Worm (Caenorhabditis elegans) whole organism, L4 larva: ENCODE results near the gene F40F12.9.

ENCODE experiments used
- D1046.2 ChIP-seq: fragments of 200-800 bp; sonication (Bioruptor generic); IDR thresholded peaks from 2 replicates; pipeline ENCODE4 v1.3.6; 2022; ENCODE audit warnings: missing genetic modification characterization, missing compliant biosample characterization
- F37D6.2 ChIP-seq: sonication (generic microtip); optimal IDR thresholded peaks from 2 replicates; lab custom pipeline; 2016; ENCODE audit warnings: mild to moderate bottlenecking, missing genetic modification characterization, missing compliant biosample characterization
- T20F7.1 ChIP-seq: fragments of 200-800 bp; sonication (Bioruptor generic); optimal IDR thresholded peaks from 2 replicates; lab custom pipeline; 2018; ENCODE audit warnings: mild to moderate bottlenecking, missing genetic modification characterization, missing compliant biosample characterization
- Y105C5A.15 ChIP-seq: fragments of 200-800 bp; sonication (Bioruptor generic); IDR thresholded peaks from 2 replicates; pipeline ENCODE4 v1.3.6; 2022; ENCODE audit warnings: missing genetic modification characterization, missing compliant biosample characterization
- Y48G9A.11 ChIP-seq: fragments of 200-800 bp; sonication (Bioruptor generic); IDR thresholded peaks from 2 replicates; pipeline ENCODE4 v1.3.6; 2022; ENCODE audit warnings: missing genetic modification reagents, missing genetic modification characterization, missing compliant biosample characterization
- Y75B8A.6 ChIP-seq: fragments of 200-800 bp; sonication (Bioruptor generic); IDR thresholded peaks from 2 replicates; pipeline ENCODE4 v1.3.6; 2022; ENCODE audit warnings: missing genetic modification reagents, missing genetic modification characterization, missing compliant biosample characterization
- ZK337.2 ChIP-seq: fragments of 200-800 bp; sonication (Bioruptor generic); IDR thresholded peaks from 2 replicates; pipeline ENCODE4 v1.3.6; 2022; ENCODE audit warnings: missing genetic modification reagents, missing genetic modification characterization, missing compliant biosample characterization
- ZK546.5 ChIP-seq, 2 experiments: sonication (generic microtip); optimal IDR thresholded peaks; 2 replicates each; lab custom pipeline; 2017; ENCODE audit warnings: missing biosample characterization in 2 of 2, missing genetic modification characterization in 2 of 2
- aha-1 ChIP-seq: fragments of 150-350 bp; peaks from one replicate; lab custom pipeline; 2014; ENCODE audit warnings: missing biosample characterization, missing genetic modification characterization
- arid-1 ChIP-seq: fragments of 200-800 bp; sonication (Bioruptor generic); conservative IDR thresholded peaks from 2 replicates; pipeline ENCODE4 v1.3.6; 2022; ENCODE audit warnings: missing genetic modification reagents, missing genetic modification characterization, missing compliant biosample characterization
- attf-4 ChIP-seq: sonication (generic microtip); optimal IDR thresholded peaks from 3 replicates; lab custom pipeline; 2017; ENCODE audit warnings: missing biosample characterization, missing genetic modification characterization
- ceh-28 ChIP-seq: fragments of 150-350 bp; optimal IDR thresholded peaks from 2 replicates; lab custom pipeline; 2014; ENCODE audit warnings: missing biosample characterization, missing genetic modification reagents, missing genetic modification characterization
- ceh-82 ChIP-seq: sonication (generic microtip); optimal IDR thresholded peaks from 2 replicates; lab custom pipeline; 2017; ENCODE audit warnings: missing biosample characterization, missing genetic modification characterization
- cey-2 ChIP-seq: sonication (generic microtip); optimal IDR thresholded peaks from 3 replicates; lab custom pipeline; 2017; ENCODE audit warnings: missing genetic modification characterization, mild to moderate bottlenecking, missing compliant biosample characterization, antibody characterized with exemption, borderline replicate concordance; ENCODE audit not compliant: insufficient read depth
- daf-12 ChIP-seq: fragments of 150-350 bp; optimal IDR thresholded peaks from 2 replicates; lab custom pipeline; 2014; ENCODE audit warnings: missing biosample characterization, missing genetic modification reagents, missing genetic modification characterization
- daf-8 ChIP-seq: fragments of 200-800 bp; sonication (Bioruptor generic); IDR thresholded peaks from 2 replicates; pipeline ENCODE4 v1.3.6; 2022; ENCODE audit warnings: missing genetic modification characterization, missing compliant biosample characterization
- dmd-6 ChIP-seq: fragments of 200-800 bp; sonication (Bioruptor generic); IDR thresholded peaks from 2 replicates; pipeline ENCODE4 v1.3.6; 2022; ENCODE audit warnings: missing genetic modification reagents, missing genetic modification characterization, missing compliant biosample characterization
- duxl-1 ChIP-seq: sonication (generic microtip); optimal IDR thresholded peaks from 2 replicates; lab custom pipeline; 2016; ENCODE audit warnings: mild to moderate bottlenecking, missing genetic modification characterization, moderate library complexity, missing compliant biosample characterization; ENCODE audit not compliant: poor library complexity
- dve-1 ChIP-seq: sonication (generic microtip); optimal IDR thresholded peaks from 2 replicates; lab custom pipeline; 2017; ENCODE audit warnings: antibody characterized with exemption, mild to moderate bottlenecking, missing genetic modification characterization, missing compliant biosample characterization; ENCODE audit not compliant: insufficient read depth
- hlh-30 ChIP-seq: sonication (generic microtip); optimal IDR thresholded peaks from 2 replicates; lab custom pipeline; 2017; ENCODE audit warnings: antibody characterized with exemption, mild to moderate bottlenecking, missing genetic modification characterization, missing compliant biosample characterization; ENCODE audit not compliant: insufficient read depth
- lim-7 ChIP-seq: fragments of 200-800 bp; sonication (Bioruptor generic); IDR thresholded peaks from 2 replicates; pipeline ENCODE4 v1.3.6; 2022; ENCODE audit warnings: missing genetic modification characterization, missing compliant biosample characterization
- lin-13 ChIP-seq: fragments of 150-350 bp; optimal IDR thresholded peaks from 2 replicates; lab custom pipeline; 2014; ENCODE audit warnings: missing biosample characterization, missing genetic modification reagents, missing genetic modification characterization
- madf-5 ChIP-seq, 2 experiments: fragments of 200-800 bp; sonication (Bioruptor generic); IDR thresholded peaks; 2 replicates each; pipeline ENCODE4 v1.3.6; 2022; ENCODE audit warnings: missing compliant biosample characterization in 2 of 2, missing genetic modification characterization in 2 of 2
- madf-9 ChIP-seq: fragments of 200-800 bp; sonication (Bioruptor generic); conservative IDR thresholded peaks from 2 replicates; pipeline ENCODE4 v1.3.6; 2022; ENCODE audit warnings: missing genetic modification reagents, missing genetic modification characterization, missing compliant biosample characterization
- mdl-1 ChIP-seq, 2 experiments: fragments of 150-350 bp in 1 of 2; sonication (generic microtip) in 1 of 2; optimal IDR thresholded peaks; 2 replicates each; lab custom pipeline; 2014 to 2017; ENCODE audit warnings: missing biosample characterization in 2 of 2, missing genetic modification characterization in 2 of 2
- mdt-29 ChIP-seq: fragments of 200-800 bp; sonication (Bioruptor generic); IDR thresholded peaks from 2 replicates; pipeline ENCODE4 v1.3.6; 2022; ENCODE audit warnings: missing genetic modification reagents, missing genetic modification characterization, missing compliant biosample characterization
- mep-1 ChIP-seq: fragments of 150-350 bp; sonication (generic microtip); optimal IDR thresholded peaks from 3 replicates; lab custom pipeline; 2014; ENCODE audit warnings: missing biosample characterization, missing genetic modification characterization
- mxl-2 ChIP-seq: fragments of 200-800 bp; sonication (Bioruptor generic); conservative IDR thresholded peaks from 2 replicates; pipeline ENCODE4 v1.3.6; 2022; ENCODE audit warnings: missing genetic modification reagents, missing genetic modification characterization, missing compliant biosample characterization
- nhr-102 ChIP-seq: sonication (generic microtip); optimal IDR thresholded peaks from 2 replicates; lab custom pipeline; 2016; ENCODE audit warnings: mild to moderate bottlenecking, missing genetic modification characterization, moderate library complexity, missing compliant biosample characterization
- nhr-11 ChIP-seq: fragments of 150-350 bp; optimal IDR thresholded peaks from 2 replicates; lab custom pipeline; 2014; ENCODE audit warnings: missing biosample characterization, missing genetic modification characterization
- nhr-111 ChIP-seq: fragments of 200-800 bp; sonication (Bioruptor generic); optimal IDR thresholded peaks from 2 replicates; lab custom pipeline; 2018; ENCODE audit warnings: mild to moderate bottlenecking, missing genetic modification characterization, missing compliant biosample characterization
- nhr-25 ChIP-seq: sonication (generic microtip); optimal IDR thresholded peaks from 2 replicates; lab custom pipeline; 2017; ENCODE audit warnings: missing genetic modification characterization, mild to moderate bottlenecking, missing compliant biosample characterization, antibody characterized with exemption, moderate library complexity, borderline replicate concordance; ENCODE audit not compliant: insufficient read depth
- nhr-41 ChIP-seq: fragments of 200-800 bp; sonication (Bioruptor generic); IDR thresholded peaks from 2 replicates; pipeline ENCODE4 v1.3.6; 2022; ENCODE audit warnings: missing genetic modification reagents, missing genetic modification characterization, missing compliant biosample characterization
- nhr-48 ChIP-seq: sonication (generic microtip); optimal IDR thresholded peaks from 2 replicates; lab custom pipeline; 2016; ENCODE audit warnings: mild to moderate bottlenecking, missing genetic modification characterization, missing compliant biosample characterization
- nhr-76 ChIP-seq: fragments of 150-350 bp; optimal IDR thresholded peaks from 2 replicates; lab custom pipeline; 2014; ENCODE audit warnings: missing biosample characterization, missing genetic modification characterization
- pha-4 ChIP-seq, 2 experiments: fragments of 150-350 bp in 1 of 2; fragments of 200-800 bp in 1 of 2; sonication (Bioruptor generic) in 1 of 2; IDR thresholded peaks in 1 of 2; optimal IDR thresholded peaks in 1 of 2; 2 replicates each; pipeline versions ENCODE4 v1.3.6 to Lab custom; 2014 to 2022; ENCODE audit warnings: missing genetic modification characterization in 2 of 2, missing genetic modification reagents in 2 of 2, missing biosample characterization in 1 of 2, missing compliant biosample characterization in 1 of 2
- php-3 ChIP-seq: fragments of 200-800 bp; sonication (Bioruptor generic); IDR thresholded peaks from 2 replicates; pipeline ENCODE4 v1.3.6; 2022; ENCODE audit warnings: missing genetic modification reagents, missing genetic modification characterization, missing compliant biosample characterization
- pqm-1 ChIP-seq: sonication (generic microtip); optimal IDR thresholded peaks from 2 replicates; lab custom pipeline; 2017; ENCODE audit warnings: missing biosample characterization, missing genetic modification characterization
- spr-1 ChIP-seq: sonication (generic microtip); optimal IDR thresholded peaks from 2 replicates; lab custom pipeline; 2016; ENCODE audit warnings: mild to moderate bottlenecking, missing genetic modification characterization, missing compliant biosample characterization
- tra-1 ChIP-seq: fragments of 200-800 bp; sonication (Bioruptor generic); IDR thresholded peaks from 2 replicates; pipeline ENCODE4 v1.3.6; 2022; ENCODE audit warnings: missing genetic modification reagents, missing genetic modification characterization, missing compliant biosample characterization
- vab-7 ChIP-seq: fragments of 200-800 bp; sonication (Bioruptor generic); IDR thresholded peaks from 2 replicates; pipeline ENCODE4 v1.3.6; 2022; ENCODE audit warnings: missing genetic modification reagents, missing genetic modification characterization, missing compliant biosample characterization
- zfp-2 ChIP-seq: sonication (generic microtip); optimal IDR thresholded peaks from 2 replicates; lab custom pipeline; 2016; ENCODE audit warnings: mild to moderate bottlenecking, missing genetic modification characterization, missing compliant biosample characterization
- zip-11 ChIP-seq: fragments of 200-800 bp; sonication (Bioruptor generic); IDR thresholded peaks from 2 replicates; pipeline ENCODE4 v1.3.6; 2022; ENCODE audit warnings: missing genetic modification characterization, missing compliant biosample characterization
- zip-2 ChIP-seq: fragments of 150-350 bp; optimal IDR thresholded peaks from 2 replicates; lab custom pipeline; 2014; ENCODE audit warnings: missing biosample characterization, missing genetic modification characterization

Gene F40F12.9

DNA sequence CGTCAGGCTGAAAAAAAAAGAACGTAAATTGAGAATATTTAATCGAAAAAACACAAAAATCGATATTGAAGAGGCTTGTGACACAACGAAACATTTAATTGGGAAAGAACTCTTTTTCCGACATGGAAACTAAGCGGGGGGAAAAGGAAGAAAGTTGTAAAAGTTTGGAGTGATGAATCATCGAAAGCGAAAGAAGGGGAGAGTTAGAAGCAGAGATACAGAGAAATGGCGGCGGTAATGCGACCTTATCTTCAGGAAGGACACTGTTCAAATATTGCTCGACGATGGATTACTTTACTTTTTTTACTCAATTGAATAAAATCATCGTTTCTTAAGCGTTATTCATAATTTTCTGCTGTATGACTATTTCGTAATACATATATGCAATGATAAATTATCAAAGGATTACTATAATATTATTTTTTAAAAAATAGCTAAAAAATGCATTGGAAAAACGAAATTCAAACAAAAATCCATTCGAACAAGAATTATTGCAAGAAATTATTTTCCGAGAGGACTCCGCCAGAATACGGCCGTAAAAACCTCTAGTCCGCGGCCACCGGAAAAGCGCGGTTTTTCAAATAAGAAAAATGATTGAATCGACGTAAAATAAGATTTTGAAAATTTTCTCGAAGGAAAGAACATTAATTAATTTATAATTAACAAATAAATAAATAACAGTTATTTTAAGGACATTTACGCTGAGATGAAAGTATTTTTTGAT is 43.2 kb upstream of the F40F12.9 start, which contains the start of gene dhhc-4 (continued):
- TF ChIP-seq ceh-28 (no peak), nhr-102 (tag; lab: Kevin White, UChicago) (peak; percentile 57), pha-4 (GFP tag; IDR thresholded peaks at IDR 0.05; lab: Robert Waterston, UW) (no peak), pha-4 (tag; optimal IDR thresholded peaks at IDR 0.05; lab: Kevin White, UChicago) (no peak), spr-1 (no peak), nhr-25 (tag; lab: Kevin White, UChicago) (no peak), zip-11 (GFP tag; lab: Robert Waterston, UW) (no peak), attf-4 (tag; lab: Kevin White, UChicago) (no peak), pqm-1 (tag; lab: Kevin White, UChicago) (peak; percentile 5), tra-1 (GFP tag; lab: Robert Waterston, UW) (no peak), php-3 (no peak; the same call in 1 of the 2 replicates), nhr-48 (no peak), madf-5 (GFP tag; IDR thresholded peaks at IDR 0.05; lab: Robert Waterston, UW) (no peak; a peak in 1 of 4 replicates), dmd-6 (no peak), nhr-41 (no peak), dve-1 (tag; lab: Kevin White, UChicago) (no peak), ZK337.2 (GFP tag; lab: Robert Waterston, UW) (peak; percentile 94), ZK546.5 (tag; optimal IDR thresholded peaks at IDR 0.05; lab: Kevin White, UChicago) (no peak), nhr-11 (no peak), vab-7 (no peak), aha-1 (tag; lab: Kevin White, UChicago) (peak; percentile 13), Y75B8A.6 (GFP tag; lab: Robert Waterston, UW) (no peak)
- TF ChIP-seq, all 104 proteins: peak for 26

DNA sequence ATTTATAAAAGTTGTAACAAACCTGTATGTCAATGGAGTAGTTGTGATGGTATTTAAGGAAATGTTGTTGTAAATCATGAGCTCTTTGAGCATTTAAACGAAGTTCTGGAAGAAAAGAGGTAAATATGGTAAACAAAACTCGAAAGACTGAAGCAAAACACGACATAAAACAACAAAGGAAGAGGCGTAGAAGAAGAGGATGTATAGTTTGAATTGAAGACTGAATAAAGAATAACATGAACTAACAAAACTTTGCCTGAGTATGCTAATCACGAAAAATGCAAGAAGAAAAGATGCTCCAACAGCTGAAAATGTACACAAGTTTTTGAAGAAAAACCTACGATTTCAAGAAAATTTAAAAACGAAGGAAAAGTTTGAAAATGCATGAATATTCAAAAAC is 40.1 kb upstream of the F40F12.9 start, which contains the start of gene ZK757.1:
TSS of gene ZK757.1 (minus strand) at position 101 of the 400 bp plus-strand sequence.
- TF ChIP-seq daf-8 (GFP tag; lab: Robert Waterston, UW) (no peak), ceh-82 (tag; lab: Kevin White, UChicago) (no peak)

DNA sequence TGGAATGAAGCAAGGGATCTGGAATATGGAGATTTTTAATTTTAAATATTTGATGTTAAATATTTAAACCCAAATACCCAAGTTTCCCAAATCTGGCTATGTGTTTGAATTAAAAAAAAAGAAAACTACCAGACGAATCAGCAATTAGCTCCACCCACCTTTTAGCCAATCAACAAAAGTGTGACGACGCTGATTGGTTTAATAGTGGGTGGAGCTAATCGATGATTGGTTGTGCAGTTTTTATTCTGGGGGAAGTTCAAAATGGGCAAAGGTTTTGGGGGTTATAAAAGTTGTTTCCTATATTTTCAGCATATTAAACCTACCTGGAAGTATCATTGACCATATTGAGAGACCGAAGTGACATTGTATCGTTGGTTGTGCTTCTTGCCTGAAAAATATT is 36.6 kb upstream of the F40F12.9 start:
- TF ChIP-seq duxl-1 (tag; lab: Kevin White, UChicago) = no peak
- TF ChIP-seq lim-7 = no peak
- TF ChIP-seq ceh-82 (tag; lab: Kevin White, UChicago) = no peak
- no peak for TF ChIP-seq mdl-1 (tag; optimal IDR thresholded peaks at IDR 0.05; lab: Kevin White, UChicago)
- no peak for TF ChIP-seq mep-1 (tag; lab: Kevin White, UChicago)
- no peak for TF ChIP-seq daf-12
- no peak for TF ChIP-seq cey-2
- no peak for TF ChIP-seq arid-1 (GFP tag; lab: Robert Waterston, UW)
- no peak for TF ChIP-seq nhr-11
- TF ChIP-seq F37D6.2 (tag; lab: Kevin White, UChicago) = no peak
- TF ChIP-seq Y105C5A.15 (GFP tag; lab: Robert Waterston, UW) = no peak
- no peak for TF ChIP-seq T20F7.1
- no peak for TF ChIP-seq zfp-2
- TF ChIP-seq mxl-2 (GFP tag; lab: Robert Waterston, UW) = no peak

DNA sequence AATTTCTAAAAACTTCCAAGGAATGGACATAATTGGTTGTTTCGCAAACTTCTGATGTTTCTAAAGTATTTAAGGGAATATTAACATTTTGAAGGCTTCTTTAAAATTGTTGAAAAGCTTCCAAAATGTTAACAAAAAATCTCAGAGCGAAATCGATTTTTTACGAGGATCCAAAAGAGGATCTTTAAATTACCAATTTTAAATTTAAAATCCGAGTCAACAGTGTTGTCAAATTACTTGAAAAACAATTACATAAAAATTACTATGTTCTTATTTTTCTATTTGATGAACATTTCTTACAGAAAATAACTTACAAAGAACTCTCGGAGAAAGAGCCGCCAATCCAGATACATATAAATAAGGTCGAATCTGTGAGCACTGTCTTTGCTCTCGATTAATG is 34.2 kb upstream of the F40F12.9 start, which contains the start of gene ZK757.10:
TSS of gene ZK757.10 (plus strand) at position 301 of the 400 bp plus-strand sequence.
- TF ChIP-seq hlh-30 (tag; lab: Kevin White, UChicago) (no peak), nhr-76 (tag; lab: Kevin White, UChicago) (no peak), Y105C5A.15 (GFP tag; lab: Robert Waterston, UW) (no peak), daf-12 (no peak), Y48G9A.11 (GFP tag; lab: Robert Waterston, UW) (no peak), arid-1 (GFP tag; lab: Robert Waterston, UW) (no peak), mdt-29 (GFP tag; lab: Robert Waterston, UW) (no peak), nhr-111 (GFP tag; lab: Kevin White, UChicago) (no peak), lin-13 (GFP tag; lab: Kevin White, UChicago) (no peak), madf-9 (GFP tag; lab: Robert Waterston, UW) (no peak), tra-1 (GFP tag; lab: Robert Waterston, UW) (no peak), zip-2 (tag; lab: Kevin White, UChicago) (no peak), mdl-1 (tag; optimal IDR thresholded peaks at IDR 0.05; lab: Kevin White, UChicago) (no peak), D1046.2 (GFP tag; lab: Robert Waterston, UW) (no peak)
- TF ChIP-seq, all 104 proteins: peak for 0
